Worm (Caenorhabditis elegans) whole organism, midembryonic: ENCODE results near the gene Y32G9B.1.

ENCODE experiments used
- flt-1 ChIP-seq: fragments of 200-800 bp; sonication (Bioruptor generic); IDR thresholded peaks from 2 replicates; pipeline ENCODE4 v1.3.6; 2022; ENCODE audit warnings: missing genetic modification characterization, missing compliant biosample characterization
- ref-1 ChIP-seq: fragments of 200-800 bp; sonication (Bioruptor generic); conservative IDR thresholded peaks from 2 replicates; pipeline ENCODE4 v1.3.6; 2022; ENCODE audit warnings: missing genetic modification reagents, missing genetic modification characterization, missing compliant biosample characterization
- ztf-29 ChIP-seq: fragments of 200-800 bp; sonication (Bioruptor generic); IDR thresholded peaks from 2 replicates; pipeline ENCODE4 v1.3.6; 2022; ENCODE audit warnings: missing genetic modification reagents, missing genetic modification characterization, missing compliant biosample characterization

- TF ChIP-seq ztf-29 (GFP tag; lab: Robert Waterston, UW): no peak
- TF ChIP-seq flt-1 (GFP tag; lab: Robert Waterston, UW): no peak
- TF ChIP-seq ref-1 (GFP tag; lab: Robert Waterston, UW): no peak
These were observed 25.2 kb upstream of the Y32G9B.1 start for ce11 chrV:1855087-1855486.
